Worm (Caenorhabditis elegans): Measurements from ENCODE around the gene srg-21.

The srg-21 gene

ce11 chrII:3070182-3070581, 21.0 kb downstream of the srg-21 start:
- peak; percentile 39 for TF ChIP-seq ceh-48 (tag; optimal IDR thresholded peaks at IDR 0.05)
- no peak for TF ChIP-seq nhr-232 (tag; optimal IDR thresholded peaks at IDR 0.05)
- no peak for TF ChIP-seq odd-2 (tag; optimal IDR thresholded peaks at IDR 0.05)

ce11 chrII:3068646-3069045, 22.5 kb downstream of the srg-21 start:
- TF ChIP-seq ceh-48 (tag; optimal IDR thresholded peaks at IDR 0.05): peak; percentile 16
- TF ChIP-seq unc-86 (tag; optimal IDR thresholded peaks at IDR 0.05): no peak

ce11 chrII:3067896-3068295, 23.3 kb downstream of the srg-21 start:
- TF ChIP-seq hlh-30 (tag; optimal IDR thresholded peaks at IDR 0.05; ENCODE audit: insufficient read depth) (no peak), T23F11.4 (GFP tag; optimal IDR thresholded peaks at IDR 0.05) (no peak), ref-2 (tag; optimal IDR thresholded peaks at IDR 0.05) (no peak), F13H6.1 (tag; optimal IDR thresholded peaks at IDR 0.05) (no peak), pat-9 (tag; optimal IDR thresholded peaks at IDR 0.05) (no peak), ceh-22 (tag; optimal IDR thresholded peaks at IDR 0.05) (no peak), che-1 (tag; optimal IDR thresholded peaks at IDR 0.05) (no peak), syd-9 (tag; optimal IDR thresholded peaks at IDR 0.05) (no peak), fkh-6 (tag; optimal IDR thresholded peaks at IDR 0.05) (no peak), ceh-9 (tag; optimal IDR thresholded peaks at IDR 0.05) (no peak), tbx-7 (tag; optimal IDR thresholded peaks at IDR 0.05) (no peak)

- TF ChIP-seq ceh-48 (tag; optimal IDR thresholded peaks at IDR 0.05) (peak; percentile 33), ceh-22 (tag; optimal IDR thresholded peaks at IDR 0.05) (no peak)
Observed at ce11 chrII:3067447-3067846, 23.7 kb downstream of the srg-21 start.

- no peak for TF ChIP-seq lin-11 (tag; optimal IDR thresholded peaks at IDR 0.05)
- TF ChIP-seq ceh-48 (tag; optimal IDR thresholded peaks at IDR 0.05): peak; percentile 15
Observed at ce11 chrII:3066401-3066800, 24.8 kb downstream of the srg-21 start.

ce11 chrII:3065086-3065485, 26.1 kb downstream of the srg-21 start:
- TF ChIP-seq pros-1 (tag; optimal IDR thresholded peaks at IDR 0.05) (no peak), F13H6.1 (tag; optimal IDR thresholded peaks at IDR 0.05) (no peak)

- TF ChIP-seq ceh-48 (tag; optimal IDR thresholded peaks at IDR 0.05) (peak; percentile 20), Y22D7AL.16 (tag; optimal IDR thresholded peaks at IDR 0.05) (no peak)
Observed at ce11 chrII:3064631-3065030, 26.5 kb downstream of the srg-21 start.

- TF ChIP-seq ceh-48 (tag; optimal IDR thresholded peaks at IDR 0.05) (peak; percentile 52), nhr-232 (tag; optimal IDR thresholded peaks at IDR 0.05) (no peak)
Observed at ce11 chrII:3063984-3064383, 27.2 kb downstream of the srg-21 start.

- TF ChIP-seq ceh-9 (tag; optimal IDR thresholded peaks at IDR 0.05) (no peak), ceh-48 (tag; optimal IDR thresholded peaks at IDR 0.05) (peak; percentile 62), ceh-24 (tag; optimal IDR thresholded peaks at IDR 0.05) (no peak), elt-4 (tag; optimal IDR thresholded peaks at IDR 0.05) (no peak), ceh-2 (tag; optimal IDR thresholded peaks at IDR 0.05) (no peak)
Observed at ce11 chrII:3063366-3063765, 27.8 kb downstream of the srg-21 start.

ce11 chrII:3062876-3063275, 28.3 kb downstream of the srg-21 start:
- TF ChIP-seq lin-11 (tag; optimal IDR thresholded peaks at IDR 0.05): no peak
- TF ChIP-seq elt-2 (tag; optimal IDR thresholded peaks at IDR 0.05): no peak
- no peak for TF ChIP-seq nfya-1 (tag; optimal IDR thresholded peaks at IDR 0.05)
- TF ChIP-seq ceh-34 (tag; optimal IDR thresholded peaks at IDR 0.05): no peak
